Fruit fly (Drosophila melanogaster): ENCODE results near the gene CCT3.

CCT3 gene

dm6 chr3R:16655494-16656493 is 8.4 kb downstream of the CCT3 start, which contains the start of gene modSP:
Gene modSP, minus strand, starts transcription at chr3R:16655662.
- peak; percentile 57 for TF ChIP-seq CG1621 (tag; optimal IDR thresholded peaks at IDR 0.05)
- TF ChIP-seq Hr38 (GFP tag; optimal IDR thresholded peaks at IDR 0.05) = no peak
- peak; percentile 50 for TF ChIP-seq achi (GFP tag; optimal IDR thresholded peaks at IDR 0.05)
- peak; percentile 55 for TF ChIP-seq Sox14 (GFP tag; optimal IDR thresholded peaks at IDR 0.05)
- peak; percentile 57 for TF ChIP-seq Hr4 (GFP tag; optimal IDR thresholded peaks at IDR 0.05)
- peak; percentile 53 for TF ChIP-seq CG3919 (GFP tag; optimal IDR thresholded peaks at IDR 0.05)
- peak; percentile 59 for TF ChIP-seq CG6854 (GFP tag; optimal IDR thresholded peaks at IDR 0.05)
- peak; percentile 19 for TF ChIP-seq net (GFP tag; optimal IDR thresholded peaks at IDR 0.05)
- no peak for TF ChIP-seq CG16779 (tag; optimal IDR thresholded peaks at IDR 0.05)
- TF ChIP-seq Met (GFP tag; optimal IDR thresholded peaks at IDR 0.05) = peak; percentile 64
- TF ChIP-seq Eip75B (GFP tag; optimal IDR thresholded peaks at IDR 0.05) = peak; percentile 61
- TF ChIP-seq Gug (GFP tag; IDR thresholded peaks at IDR 0.05) = no peak; the same call in 1 of the 2 replicates
- no peak for TF ChIP-seq dac (GFP tag; optimal IDR thresholded peaks at IDR 0.05)
- peak; percentile 68 for TF ChIP-seq esn (GFP tag; optimal IDR thresholded peaks at IDR 0.05)
- TF ChIP-seq ss (GFP tag; optimal IDR thresholded peaks at IDR 0.05) = peak; percentile 68 to 80
- peak; percentile 88 for TF ChIP-seq Eip78C (GFP tag)
- TF ChIP-seq Sox102F (GFP tag; optimal IDR thresholded peaks at IDR 0.05) = peak; percentile 64
- TF ChIP-seq CG7368 (GFP tag; optimal IDR thresholded peaks at IDR 0.05) = peak; percentile 18
- TF ChIP-seq spab (GFP tag; optimal IDR thresholded peaks at IDR 0.05) = no peak
- TF ChIP-seq CG6276 (GFP tag; optimal IDR thresholded peaks at IDR 0.05) = no peak
- peak; percentile 68 for TF ChIP-seq Hr39 (GFP tag; optimal IDR thresholded peaks at IDR 0.05)
- TF ChIP-seq Ets21C (GFP tag; optimal IDR thresholded peaks at IDR 0.05) = peak; percentile 37
- TF ChIP-seq CG8632 (GFP tag; optimal IDR thresholded peaks at IDR 0.05) = no peak
- TF ChIP-seq CG32006 (GFP tag; optimal IDR thresholded peaks at IDR 0.05) = peak; percentile 48
- TF ChIP-seq CG31627 (GFP tag; optimal IDR thresholded peaks at IDR 0.05) = peak; percentile 58
- TF ChIP-seq Eip93F (GFP tag; optimal IDR thresholded peaks at IDR 0.05) = no peak
- TF ChIP-seq fd59A (GFP tag; optimal IDR thresholded peaks at IDR 0.05) = no peak
- peak; percentile 52 for TF ChIP-seq cyc (GFP tag; optimal IDR thresholded peaks at IDR 0.05)
- peak; percentile 13; the same call in 1 of the 2 replicates for TF ChIP-seq CG15336 (GFP tag; IDR thresholded peaks at IDR 0.05)
- TF ChIP-seq CG6792 (GFP tag; optimal IDR thresholded peaks at IDR 0.05) = peak; percentile 31
- TF ChIP-seq CG8119 (GFP tag; IDR thresholded peaks at IDR 0.05) = peak; percentile 37; the same call in 1 of the 3 replicates
- peak; percentile 59 for TF ChIP-seq fkh (GFP tag; optimal IDR thresholded peaks at IDR 0.05)
- TF ChIP-seq salr (GFP tag; optimal IDR thresholded peaks at IDR 0.05) = peak in 1 of 2 experiments; percentile 15
- no peak for TF ChIP-seq eg (GFP tag; IDR thresholded peaks at IDR 0.05)
- TF ChIP-seq CG11762 (GFP tag; optimal IDR thresholded peaks at IDR 0.05; ENCODE audit: insufficient read depth) = no peak
- peak; percentile 87 for TF ChIP-seq svp (GFP tag)
- TF ChIP-seq CG34406 (GFP tag; optimal IDR thresholded peaks at IDR 0.05) = peak; percentile 37
- TF ChIP-seq CG10631 (GFP tag; optimal IDR thresholded peaks at IDR 0.05) = peak; percentile 13
- TF ChIP-seq CG11902 (GFP tag; optimal IDR thresholded peaks at IDR 0.05) = no peak
- no peak for TF ChIP-seq CG4318 (GFP tag; optimal IDR thresholded peaks at IDR 0.05)
- TF ChIP-seq Sox15 (GFP tag; optimal IDR thresholded peaks at IDR 0.05) = peak; percentile 29
- TF ChIP-seq CG6808 (GFP tag; optimal IDR thresholded peaks at IDR 0.05) = peak; percentile 59
- peak; percentile 35 for TF ChIP-seq topi (GFP tag; optimal IDR thresholded peaks at IDR 0.05)
- no peak for TF ChIP-seq CG10669 (GFP tag; optimal IDR thresholded peaks at IDR 0.05)
- TF ChIP-seq CG11294 (GFP tag; IDR thresholded peaks at IDR 0.05) = no peak
- TF ChIP-seq fd85E (GFP tag; optimal IDR thresholded peaks at IDR 0.05) = no peak
- peak; percentile 53 for TF ChIP-seq pdm3 (GFP tag; optimal IDR thresholded peaks at IDR 0.05)
- TF ChIP-seq CG6163 (GFP tag; IDR thresholded peaks at IDR 0.05) = peak; percentile 63; the same call in 1 of the 3 replicates
- peak; percentile 44 for TF ChIP-seq Lpt (GFP tag; optimal IDR thresholded peaks at IDR 0.05)

Measured in whole organism, prepupa.